Worm (Caenorhabditis elegans) whole organism, midembryonic: ENCODE results near the gene ZK228.3.

Experiments used
- T22C8.4 ChIP-seq: fragments of 200-800 bp; sonication (Bioruptor generic); IDR thresholded peaks from 2 replicates; pipeline ENCODE4 v1.3.6; 2022; ENCODE audit warnings: missing genetic modification characterization, missing compliant biosample characterization
- cog-1 ChIP-seq: sonication (generic microtip); optimal IDR thresholded peaks from 2 replicates; lab custom pipeline; 2016; ENCODE audit warnings: missing genetic modification characterization, missing compliant biosample characterization
- flt-1 ChIP-seq: fragments of 200-800 bp; sonication (Bioruptor generic); IDR thresholded peaks from 2 replicates; pipeline ENCODE4 v1.3.6; 2022; ENCODE audit warnings: missing genetic modification characterization, missing compliant biosample characterization
- klf-2 ChIP-seq: fragments of 200-800 bp; sonication (Bioruptor generic); conservative IDR thresholded peaks from 2 replicates; pipeline ENCODE4 v1.3.6; 2022; ENCODE audit warnings: missing genetic modification reagents, missing genetic modification characterization, missing compliant biosample characterization
- med-1 ChIP-seq: sonication (generic microtip); optimal IDR thresholded peaks from 2 replicates; lab custom pipeline; 2017; ENCODE audit warnings: missing genetic modification characterization, mild to moderate bottlenecking, missing compliant biosample characterization, antibody characterized with exemption, missing genetic modification reagents; ENCODE audit not compliant: insufficient read depth
- ref-1 ChIP-seq: fragments of 200-800 bp; sonication (Bioruptor generic); conservative IDR thresholded peaks from 2 replicates; pipeline ENCODE4 v1.3.6; 2022; ENCODE audit warnings: missing genetic modification reagents, missing genetic modification characterization, missing compliant biosample characterization
- tab-1 ChIP-seq: fragments of 200-800 bp; sonication (Bioruptor generic); IDR thresholded peaks from 2 replicates; pipeline ENCODE4 v1.3.6; 2022; ENCODE audit warnings: missing genetic modification characterization, missing compliant biosample characterization
- ztf-23 ChIP-seq: fragments of 200-800 bp; sonication (Bioruptor generic); IDR thresholded peaks from 2 replicates; pipeline ENCODE4 v1.3.6; 2022; ENCODE audit warnings: missing genetic modification reagents, missing genetic modification characterization, missing compliant biosample characterization
- ztf-29 ChIP-seq: fragments of 200-800 bp; sonication (Bioruptor generic); IDR thresholded peaks from 2 replicates; pipeline ENCODE4 v1.3.6; 2022; ENCODE audit warnings: missing genetic modification reagents, missing genetic modification characterization, missing compliant biosample characterization

Gene ZK228.3

DNA sequence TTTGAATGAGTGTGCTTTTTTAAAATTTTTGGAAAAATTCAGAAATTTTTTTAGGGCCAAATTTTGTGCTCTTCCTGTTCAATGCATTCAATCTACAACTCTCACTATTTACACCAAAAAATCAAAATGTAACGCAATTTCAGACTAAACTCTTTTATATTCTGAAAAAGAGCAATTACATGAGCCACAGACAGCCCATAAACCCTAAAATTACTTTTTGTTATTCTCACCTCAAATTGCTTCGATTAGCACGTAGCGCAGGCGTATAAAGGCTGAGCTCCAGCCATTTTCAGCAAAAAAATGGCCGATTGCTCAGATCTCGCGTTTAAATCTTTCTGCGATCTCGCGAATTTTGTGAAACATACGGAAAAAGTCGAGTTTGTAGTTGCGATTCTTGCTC lies 29.6 kb downstream of the ZK228.3 start, which contains the start of gene srw-82:
Gene srw-82 (plus strand): TSS at position 301 of the 400 bp plus-strand sequence.
- no peak for TF ChIP-seq cog-1
- TF ChIP-seq tab-1 (GFP tag; lab: Robert Waterston, UW): no peak
- no peak for TF ChIP-seq flt-1 (GFP tag; lab: Robert Waterston, UW)
- TF ChIP-seq ztf-23: no peak
- TF ChIP-seq ref-1: no peak
- no peak for TF ChIP-seq med-1 (GFP tag; lab: Kevin White, UChicago)
- no peak for TF ChIP-seq klf-2 (GFP tag; lab: Robert Waterston, UW)
- no peak for TF ChIP-seq ztf-29
- no peak for TF ChIP-seq T22C8.4 (GFP tag; lab: Robert Waterston, UW)

DNA sequence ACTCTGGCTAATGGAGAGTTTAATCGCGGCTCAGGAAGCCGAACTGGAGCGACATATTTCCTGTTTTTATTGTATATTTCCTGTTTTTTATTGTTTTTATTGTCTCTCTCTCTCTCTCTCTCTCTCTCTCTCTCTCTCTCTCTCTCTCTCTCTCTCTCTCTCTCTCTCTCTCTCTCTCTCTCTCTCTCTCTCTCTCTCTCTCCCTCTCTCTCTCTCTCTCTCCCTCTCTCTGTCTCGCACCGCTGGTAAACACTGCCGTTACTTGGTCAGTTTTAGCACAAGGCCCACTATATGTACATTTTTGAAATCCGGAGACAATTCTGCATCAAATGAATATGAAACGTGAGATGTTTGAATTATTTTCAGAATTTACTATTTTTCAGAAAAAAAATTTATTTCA lies 30.2 kb downstream of the ZK228.3 start:
- TF ChIP-seq klf-2 (GFP tag; lab: Robert Waterston, UW) (no peak), ref-1 (no peak), flt-1 (GFP tag; lab: Robert Waterston, UW) (no peak), tab-1 (GFP tag; lab: Robert Waterston, UW) (no peak), med-1 (GFP tag; lab: Kevin White, UChicago) (no peak), T22C8.4 (GFP tag; lab: Robert Waterston, UW) (no peak), ztf-29 (no peak), ztf-23 (no peak), cog-1 (no peak)

DNA sequence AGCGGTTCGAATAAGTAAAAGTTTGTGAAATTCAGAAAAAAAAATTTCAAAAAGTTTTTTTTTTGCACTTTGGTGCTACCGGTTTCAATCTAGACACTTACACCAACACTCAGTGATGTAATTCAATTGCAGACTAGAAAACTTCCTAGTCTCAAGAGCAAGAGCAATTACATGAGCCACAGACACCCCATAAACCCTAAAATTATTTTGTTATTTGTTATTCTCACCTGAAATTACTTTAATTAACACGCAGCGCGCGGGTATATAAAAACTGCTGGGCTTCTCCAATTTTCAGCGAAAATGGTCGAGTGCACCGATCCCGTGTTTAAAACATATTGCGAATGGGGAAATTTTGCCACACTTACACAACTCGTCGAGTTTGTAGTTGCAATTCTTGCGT lies 34.8 kb downstream of the ZK228.3 start, which contains the start of gene srw-83:
Gene srw-83 (plus strand): TSS at position 301 of the 400 bp plus-strand sequence.
- TF ChIP-seq cog-1 (no peak), klf-2 (GFP tag; lab: Robert Waterston, UW) (no peak), flt-1 (GFP tag; lab: Robert Waterston, UW) (no peak), med-1 (GFP tag; lab: Kevin White, UChicago) (no peak), ztf-29 (no peak), T22C8.4 (GFP tag; lab: Robert Waterston, UW) (no peak), tab-1 (GFP tag; lab: Robert Waterston, UW) (no peak), ref-1 (no peak), ztf-23 (no peak)

DNA sequence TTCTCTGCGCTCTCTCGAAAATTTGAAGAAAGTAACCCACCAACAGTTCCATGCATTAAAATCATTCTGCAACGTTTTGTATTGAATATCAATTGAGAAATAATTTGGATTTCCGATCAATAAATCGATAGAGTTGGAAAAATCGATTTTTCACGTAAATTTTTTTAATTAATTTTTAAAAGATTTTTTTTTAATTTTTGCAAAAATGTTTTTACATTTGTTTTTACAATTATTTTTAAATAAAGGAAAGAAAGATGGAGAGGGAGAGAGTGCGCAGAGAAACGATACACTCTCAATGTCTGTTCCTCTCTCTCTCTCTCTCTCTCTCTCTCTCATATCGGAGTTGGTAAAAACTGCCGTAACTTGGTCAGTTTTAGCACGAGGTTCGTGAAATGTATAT lies 35.5 kb downstream of the ZK228.3 start, which contains the start of gene ZK262.19:
Gene ZK262.19 (minus strand): TSS at position 101 of the 400 bp plus-strand sequence.
- TF ChIP-seq cog-1 (no peak), flt-1 (GFP tag; lab: Robert Waterston, UW) (no peak), tab-1 (GFP tag; lab: Robert Waterston, UW) (no peak), klf-2 (GFP tag; lab: Robert Waterston, UW) (no peak)

DNA sequence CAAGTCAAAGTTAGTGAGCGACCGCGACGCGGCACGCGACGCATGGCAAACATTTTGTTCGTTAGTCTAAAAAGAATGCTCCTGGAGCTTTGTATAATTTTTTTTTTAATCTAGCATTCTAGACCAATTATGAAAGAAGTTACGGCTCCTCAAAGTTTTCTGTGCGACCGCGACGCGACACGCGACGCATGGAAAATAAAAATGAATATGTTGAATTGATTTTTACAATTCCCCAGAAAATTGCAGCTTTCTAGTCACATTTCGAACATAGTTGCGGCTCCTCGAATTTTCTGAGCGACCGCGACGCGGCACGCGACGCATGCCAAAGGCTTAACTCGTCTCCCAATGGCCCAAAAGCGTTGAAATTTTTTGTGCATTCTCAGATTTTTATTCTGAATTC lies 36.6 kb downstream of the ZK228.3 start, which contains the start of gene ZK262.4:
Gene ZK262.4 (minus strand): TSS at position 101 of the 400 bp plus-strand sequence.
- TF ChIP-seq ztf-23 (no peak), ref-1 (no peak), ztf-29 (no peak), flt-1 (GFP tag; lab: Robert Waterston, UW) (no peak), med-1 (GFP tag; lab: Kevin White, UChicago) (no peak), T22C8.4 (GFP tag; lab: Robert Waterston, UW) (no peak), tab-1 (GFP tag; lab: Robert Waterston, UW) (no peak), klf-2 (GFP tag; lab: Robert Waterston, UW) (no peak), cog-1 (no peak)

DNA sequence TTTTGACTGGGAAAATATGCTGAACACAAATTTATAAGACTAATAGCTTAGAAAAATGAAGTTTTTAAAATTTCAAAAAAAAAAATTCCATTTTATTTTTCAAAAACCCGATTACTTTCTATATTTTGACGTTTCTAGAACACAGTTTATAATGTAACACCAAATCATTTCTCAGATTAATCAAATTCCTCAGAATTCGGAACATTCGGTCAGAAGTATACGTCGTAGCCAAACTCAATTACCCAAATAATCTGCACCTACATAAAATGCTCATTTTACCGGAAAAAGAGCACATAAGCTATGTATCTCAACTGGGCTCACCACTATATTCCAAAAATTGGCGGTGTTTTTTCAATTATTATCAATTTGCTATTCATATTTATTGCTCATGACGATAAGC lies 40.3 kb downstream of the ZK228.3 start, which contains the start of gene srj-26:
Gene srj-26 (plus strand): TSS at position 301 of the 400 bp plus-strand sequence.
- no peak for TF ChIP-seq T22C8.4 (GFP tag; lab: Robert Waterston, UW)

DNA sequence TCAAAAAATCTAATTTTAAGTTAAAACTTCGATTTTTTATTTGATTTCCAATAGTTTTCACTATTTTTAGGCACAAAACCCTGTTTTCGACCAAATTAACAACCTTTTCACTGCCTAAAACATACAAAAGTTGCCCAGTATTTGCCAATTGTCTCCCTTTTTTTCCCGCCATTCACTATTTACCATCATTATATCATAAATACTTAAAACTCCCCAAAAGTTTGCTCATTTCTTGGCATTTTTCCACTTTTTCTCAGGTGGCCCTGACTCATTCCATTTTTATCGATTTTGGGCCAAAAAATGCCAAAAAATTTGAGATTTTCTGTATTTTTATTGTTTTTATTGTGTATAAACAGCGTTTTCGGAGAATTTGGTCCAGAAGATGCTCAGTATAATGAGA lies 47.0 kb downstream of the ZK228.3 start, which contains the start of gene txt-8:
Gene txt-8 (plus strand): TSS at position 301 of the 400 bp plus-strand sequence.
- no peak for TF ChIP-seq cog-1
- no peak for TF ChIP-seq med-1 (GFP tag; lab: Kevin White, UChicago)
- TF ChIP-seq T22C8.4 (GFP tag; lab: Robert Waterston, UW): no peak
- no peak for TF ChIP-seq tab-1 (GFP tag; lab: Robert Waterston, UW)
- no peak for TF ChIP-seq klf-2 (GFP tag; lab: Robert Waterston, UW)
- no peak for TF ChIP-seq ref-1
- no peak for TF ChIP-seq ztf-23
- no peak for TF ChIP-seq ztf-29
- TF ChIP-seq flt-1 (GFP tag; lab: Robert Waterston, UW): no peak

DNA sequence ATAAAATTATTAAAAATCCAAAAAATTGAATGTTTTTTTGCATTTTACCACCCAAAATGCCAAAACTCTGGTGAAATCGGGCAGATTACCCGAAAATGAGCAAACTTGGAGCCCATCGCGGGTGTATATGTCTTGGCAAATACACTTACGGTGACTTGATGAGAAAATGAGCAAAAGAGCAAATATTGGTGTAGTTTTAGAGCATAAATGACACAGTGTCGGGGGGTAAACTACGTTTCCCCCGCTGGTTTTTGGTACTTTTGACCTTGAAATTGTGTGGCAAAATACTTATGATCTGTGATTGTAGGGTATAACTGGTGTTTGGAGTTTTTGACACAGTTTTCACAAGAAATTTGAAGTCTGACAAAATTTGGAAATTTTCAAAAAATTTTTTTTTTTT lies 48.2 kb downstream of the ZK228.3 start, which contains the start of gene ZK262.2:
Gene ZK262.2 (minus strand): TSS at position 101 of the 400 bp plus-strand sequence.
- TF ChIP-seq cog-1 (no peak), T22C8.4 (GFP tag; lab: Robert Waterston, UW) (no peak), ztf-23 (no peak), flt-1 (GFP tag; lab: Robert Waterston, UW) (no peak), klf-2 (GFP tag; lab: Robert Waterston, UW) (no peak), ztf-29 (no peak), med-1 (GFP tag; lab: Kevin White, UChicago) (no peak), ref-1 (no peak), tab-1 (GFP tag; lab: Robert Waterston, UW) (no peak)

DNA sequence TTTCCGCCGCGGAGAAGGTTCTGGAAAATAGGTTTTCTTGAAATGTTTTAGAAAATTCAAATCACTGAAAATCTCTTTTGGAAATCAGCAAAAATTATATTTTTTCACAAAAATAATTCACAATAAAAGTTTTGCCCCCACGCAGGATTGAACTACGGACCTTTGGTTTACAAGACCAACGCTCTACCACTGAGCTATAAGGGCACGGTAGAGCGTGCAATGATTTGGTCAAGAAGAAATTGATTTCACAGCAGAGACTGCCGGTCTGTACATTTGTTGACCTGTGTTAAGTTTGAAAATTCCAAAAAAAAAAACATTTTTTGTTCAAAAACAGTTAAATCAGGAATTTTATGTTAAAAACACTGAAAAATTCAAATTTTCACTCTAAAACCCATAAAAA lies 48.7 kb downstream of the ZK228.3 start:
- TF ChIP-seq med-1 (GFP tag; lab: Kevin White, UChicago) (no peak), cog-1 (no peak), ztf-29 (no peak), ref-1 (no peak), flt-1 (GFP tag; lab: Robert Waterston, UW) (no peak), tab-1 (GFP tag; lab: Robert Waterston, UW) (no peak), ztf-23 (no peak), klf-2 (GFP tag; lab: Robert Waterston, UW) (no peak), T22C8.4 (GFP tag; lab: Robert Waterston, UW) (no peak)

DNA sequence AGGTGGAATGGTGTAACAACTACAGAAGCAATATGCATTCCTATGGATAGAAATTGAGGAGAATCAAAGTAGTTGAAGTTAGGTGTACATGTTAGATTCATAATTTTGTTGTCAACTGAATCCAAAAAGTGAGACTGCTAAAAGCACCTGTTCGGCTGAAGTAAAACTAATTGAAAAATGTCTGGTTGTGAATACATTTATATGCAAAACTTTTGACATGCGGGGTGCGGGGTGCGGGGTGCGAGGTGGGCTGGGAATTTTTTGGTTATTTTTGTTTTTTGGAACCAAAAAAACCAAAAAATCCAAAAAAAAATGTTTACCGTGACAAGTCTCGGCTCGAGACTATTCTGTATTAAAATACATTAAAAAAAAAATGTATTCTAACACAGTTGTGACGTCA lies 50.9 kb downstream of the ZK228.3 start, which contains the start of gene srh-207:
Gene srh-207 (minus strand): TSS at position 101 of the 400 bp plus-strand sequence.
- no peak for TF ChIP-seq T22C8.4 (GFP tag; lab: Robert Waterston, UW)
